Worm (Caenorhabditis elegans) whole organism, midembryonic: ENCODE results near the gene puf-5.

Experiments
- T22C8.4 ChIP-seq: fragments of 200-800 bp; sonication (Bioruptor generic); IDR thresholded peaks from 2 replicates; pipeline ENCODE4 v1.3.6; 2022; ENCODE audit warnings: missing genetic modification characterization, missing compliant biosample characterization
- cog-1 ChIP-seq: sonication (generic microtip); optimal IDR thresholded peaks from 2 replicates; lab custom pipeline; 2016; ENCODE audit warnings: missing genetic modification characterization, missing compliant biosample characterization
- flt-1 ChIP-seq: fragments of 200-800 bp; sonication (Bioruptor generic); IDR thresholded peaks from 2 replicates; pipeline ENCODE4 v1.3.6; 2022; ENCODE audit warnings: missing genetic modification characterization, missing compliant biosample characterization
- klf-2 ChIP-seq: fragments of 200-800 bp; sonication (Bioruptor generic); conservative IDR thresholded peaks from 2 replicates; pipeline ENCODE4 v1.3.6; 2022; ENCODE audit warnings: missing genetic modification reagents, missing genetic modification characterization, missing compliant biosample characterization
- med-1 ChIP-seq: sonication (generic microtip); optimal IDR thresholded peaks from 2 replicates; lab custom pipeline; 2017; ENCODE audit warnings: missing genetic modification characterization, mild to moderate bottlenecking, missing compliant biosample characterization, antibody characterized with exemption, missing genetic modification reagents; ENCODE audit not compliant: insufficient read depth
- ref-1 ChIP-seq: fragments of 200-800 bp; sonication (Bioruptor generic); conservative IDR thresholded peaks from 2 replicates; pipeline ENCODE4 v1.3.6; 2022; ENCODE audit warnings: missing genetic modification reagents, missing genetic modification characterization, missing compliant biosample characterization
- tab-1 ChIP-seq: fragments of 200-800 bp; sonication (Bioruptor generic); IDR thresholded peaks from 2 replicates; pipeline ENCODE4 v1.3.6; 2022; ENCODE audit warnings: missing genetic modification characterization, missing compliant biosample characterization
- ztf-23 ChIP-seq: fragments of 200-800 bp; sonication (Bioruptor generic); IDR thresholded peaks from 2 replicates; pipeline ENCODE4 v1.3.6; 2022; ENCODE audit warnings: missing genetic modification reagents, missing genetic modification characterization, missing compliant biosample characterization
- ztf-29 ChIP-seq: fragments of 200-800 bp; sonication (Bioruptor generic); IDR thresholded peaks from 2 replicates; pipeline ENCODE4 v1.3.6; 2022; ENCODE audit warnings: missing genetic modification reagents, missing genetic modification characterization, missing compliant biosample characterization

puf-5 gene

ce11 chrII:8575184-8575583 lies at the start of gene puf-5:
Gene puf-5 (plus strand): TSS chrII:8575541.
- TF ChIP-seq cog-1: no peak
- no peak for TF ChIP-seq flt-1 (GFP tag; lab: Robert Waterston, UW)
- TF ChIP-seq klf-2 (GFP tag; lab: Robert Waterston, UW): no peak
- TF ChIP-seq tab-1 (GFP tag; lab: Robert Waterston, UW): no peak
- no peak for TF ChIP-seq ztf-23 (GFP tag; lab: Robert Waterston, UW)
- TF ChIP-seq ztf-29 (GFP tag; lab: Robert Waterston, UW): no peak
- TF ChIP-seq med-1: no peak
- no peak for TF ChIP-seq T22C8.4
- TF ChIP-seq ref-1 (GFP tag; lab: Robert Waterston, UW): no peak

ce11 chrII:8529176-8529698 lies 46.1 kb upstream of the puf-5 start:
- TF ChIP-seq flt-1 (GFP tag; lab: Robert Waterston, UW) (no peak), ztf-23 (GFP tag; lab: Robert Waterston, UW) (no peak), med-1 (no peak), ref-1 (GFP tag; lab: Robert Waterston, UW) (no peak), tab-1 (GFP tag; lab: Robert Waterston, UW) (no peak), cog-1 (no peak), klf-2 (GFP tag; lab: Robert Waterston, UW) (no peak), T22C8.4 (no peak), ztf-29 (GFP tag; lab: Robert Waterston, UW) (no peak)

- TF ChIP-seq klf-2 (GFP tag; lab: Robert Waterston, UW) (no peak), med-1 (no peak), tab-1 (GFP tag; lab: Robert Waterston, UW) (no peak), cog-1 (no peak), ztf-23 (GFP tag; lab: Robert Waterston, UW) (no peak), T22C8.4 (no peak), ref-1 (GFP tag; lab: Robert Waterston, UW) (no peak), ztf-29 (GFP tag; lab: Robert Waterston, UW) (no peak), flt-1 (GFP tag; lab: Robert Waterston, UW) (no peak)
Measured at ce11 chrII:8531181-8531759, 44.1 kb upstream of the puf-5 start, which contains the start of gene gldi-7. Gene gldi-7 (minus strand): TSS chrII:8531222.

- no peak for TF ChIP-seq tab-1 (GFP tag; lab: Robert Waterston, UW)
- TF ChIP-seq ztf-23 (GFP tag; lab: Robert Waterston, UW): no peak
- no peak for TF ChIP-seq ref-1 (GFP tag; lab: Robert Waterston, UW)
- no peak for TF ChIP-seq flt-1 (GFP tag; lab: Robert Waterston, UW)
- no peak for TF ChIP-seq ztf-29 (GFP tag; lab: Robert Waterston, UW)
- TF ChIP-seq T22C8.4: no peak
- no peak for TF ChIP-seq med-1
- TF ChIP-seq cog-1: no peak
Measured at ce11 chrII:8532015-8532414, 43.3 kb upstream of the puf-5 start.

- no peak for TF ChIP-seq klf-2 (GFP tag; lab: Robert Waterston, UW)
- TF ChIP-seq T22C8.4: no peak
- no peak for TF ChIP-seq flt-1 (GFP tag; lab: Robert Waterston, UW)
- no peak for TF ChIP-seq ztf-23 (GFP tag; lab: Robert Waterston, UW)
- no peak for TF ChIP-seq ref-1 (GFP tag; lab: Robert Waterston, UW)
- no peak for TF ChIP-seq ztf-29 (GFP tag; lab: Robert Waterston, UW)
- TF ChIP-seq med-1: no peak
- no peak for TF ChIP-seq tab-1 (GFP tag; lab: Robert Waterston, UW)
- TF ChIP-seq cog-1: no peak
Measured at ce11 chrII:8536060-8536459, 39.3 kb upstream of the puf-5 start, which contains the start of gene W01C9.2. Gene W01C9.2 (plus strand): TSS chrII:8536360.

ce11 chrII:8540412-8540811 lies 34.9 kb upstream of the puf-5 start, which contains the start of gene pqn-73:
Gene pqn-73 (plus strand): TSS chrII:8540712.
- TF ChIP-seq ztf-23 (GFP tag; lab: Robert Waterston, UW) (no peak), T22C8.4 (no peak), flt-1 (GFP tag; lab: Robert Waterston, UW) (no peak), cog-1 (no peak), klf-2 (GFP tag; lab: Robert Waterston, UW) (no peak), ref-1 (GFP tag; lab: Robert Waterston, UW) (no peak), med-1 (no peak), ztf-29 (GFP tag; lab: Robert Waterston, UW) (no peak), tab-1 (GFP tag; lab: Robert Waterston, UW) (no peak)

- TF ChIP-seq ref-1 (GFP tag; lab: Robert Waterston, UW) (no peak), ztf-23 (GFP tag; lab: Robert Waterston, UW) (no peak), cog-1 (no peak), med-1 (no peak), T22C8.4 (no peak), ztf-29 (GFP tag; lab: Robert Waterston, UW) (no peak), tab-1 (GFP tag; lab: Robert Waterston, UW) (no peak), klf-2 (GFP tag; lab: Robert Waterston, UW) (no peak), flt-1 (GFP tag; lab: Robert Waterston, UW) (no peak)
Measured at ce11 chrII:8545315-8545714, 30.0 kb upstream of the puf-5 start, which contains the start of gene decr-1.2. Gene decr-1.2 (plus strand): TSS chrII:8545615.

ce11 chrII:8546975-8547374 lies 28.4 kb upstream of the puf-5 start:
- TF ChIP-seq med-1 (peak; percentile 40), flt-1 (GFP tag; lab: Robert Waterston, UW) (peak; percentile 92), klf-2 (GFP tag; lab: Robert Waterston, UW) (peak; percentile 84), ztf-23 (GFP tag; lab: Robert Waterston, UW) (no peak; the same call in none of the 2 replicates), cog-1 (peak; percentile 52), ref-1 (GFP tag; lab: Robert Waterston, UW) (peak; percentile 90), T22C8.4 (peak; percentile 63; the same call in 1 of the 2 replicates), ztf-29 (GFP tag; lab: Robert Waterston, UW) (peak; percentile 82), tab-1 (GFP tag; lab: Robert Waterston, UW) (peak; percentile 91)

- TF ChIP-seq klf-2 (GFP tag; lab: Robert Waterston, UW) (no peak), tab-1 (GFP tag; lab: Robert Waterston, UW) (no peak), ztf-29 (GFP tag; lab: Robert Waterston, UW) (no peak), flt-1 (GFP tag; lab: Robert Waterston, UW) (no peak), T22C8.4 (no peak), ref-1 (GFP tag; lab: Robert Waterston, UW) (no peak), cog-1 (no peak), med-1 (no peak), ztf-23 (GFP tag; lab: Robert Waterston, UW) (no peak)
Measured at ce11 chrII:8551100-8551499, 24.2 kb upstream of the puf-5 start.
